Fruit fly (Drosophila melanogaster) whole organism, embryonic: ENCODE results near the gene CG11842.

Experiments used
- Ada2b ChIP-seq: fragments of 200-800 bp; sonication (Bioruptor generic); IDR thresholded peaks from 2 replicates; pipeline ENCODE4 v1.3.6; 2022; ENCODE audit warnings: missing biosample characterization, missing genetic modification characterization
- CG10431 ChIP-seq: fragments of 200-800 bp; sonication (Bioruptor generic); optimal IDR thresholded peaks from 3 replicates; lab custom pipeline; 2018; ENCODE audit warnings: missing biosample characterization, mild to moderate bottlenecking, missing genetic modification characterization
- CG10565 ChIP-seq: fragments of 200-800 bp; sonication (Bioruptor generic); optimal IDR thresholded peaks from 3 replicates; lab custom pipeline; 2016; ENCODE audit warnings: missing biosample characterization, mild to moderate bottlenecking, missing genetic modification characterization
- CG11560 ChIP-seq: fragments of 200-800 bp; sonication (Bioruptor generic); IDR thresholded peaks from 3 replicates; pipeline ENCODE4 v1.3.6; 2022; ENCODE audit warnings: missing biosample characterization, missing genetic modification characterization
- CG11695 ChIP-seq: fragments of 200-800 bp; sonication (Bioruptor generic); IDR thresholded peaks from 3 replicates; pipeline ENCODE4 v1.3.6; 2022; ENCODE audit warnings: missing biosample characterization, missing genetic modification characterization
- CG12155 ChIP-seq: fragments of 200-800 bp; sonication (Bioruptor generic); optimal IDR thresholded peaks from 3 replicates; lab custom pipeline; 2016; ENCODE audit warnings: missing biosample characterization, missing genetic modification characterization
- CG12769 ChIP-seq: fragments of 200-800 bp; sonication (Bioruptor generic); optimal IDR thresholded peaks from 2 replicates; lab custom pipeline; 2019; ENCODE audit warnings: missing biosample characterization, mild to moderate bottlenecking, missing genetic modification characterization, moderate library complexity
- CG12942 ChIP-seq: fragments of 200-800 bp; sonication (Bioruptor generic); optimal IDR thresholded peaks from 3 replicates; lab custom pipeline; 2016; ENCODE audit warnings: missing biosample characterization, missing genetic modification characterization
- CG13123 ChIP-seq: fragments of 200-800 bp; sonication (Bioruptor generic); optimal IDR thresholded peaks from 2 replicates; lab custom pipeline; 2016; ENCODE audit warnings: missing biosample characterization, missing genetic modification characterization
- CG15601 ChIP-seq: fragments of 200-800 bp; sonication (Bioruptor generic); optimal IDR thresholded peaks from 3 replicates; lab custom pipeline; 2019; ENCODE audit warnings: missing biosample characterization, mild to moderate bottlenecking, missing genetic modification characterization, moderate library complexity
- CG1792 ChIP-seq: fragments of 200-800 bp; sonication (Bioruptor generic); optimal IDR thresholded peaks from 2 replicates; lab custom pipeline; 2016; ENCODE audit warnings: missing biosample characterization, missing genetic modification characterization
- CG18262 ChIP-seq: fragments of 200-800 bp; optimal IDR thresholded peaks from 3 replicates; lab custom pipeline; 2019; ENCODE audit warnings: missing biosample characterization, mild to moderate bottlenecking, missing genetic modification characterization, moderate library complexity
- CG18599 ChIP-seq: fragments of 200-800 bp; sonication (Bioruptor generic); optimal IDR thresholded peaks from 3 replicates; lab custom pipeline; 2017; ENCODE audit warnings: missing biosample characterization, missing genetic modification characterization, mild to moderate bottlenecking, moderate library complexity, missing genetic modification reagents
- CG18764 ChIP-seq: fragments of 200-800 bp; sonication (Bioruptor generic); optimal IDR thresholded peaks from 3 replicates; lab custom pipeline; 2016; ENCODE audit warnings: missing biosample characterization, missing genetic modification characterization
- CG2712 ChIP-seq: fragments of 200-800 bp; optimal IDR thresholded peaks from 3 replicates; lab custom pipeline; 2019; ENCODE audit warnings: missing biosample characterization, mild to moderate bottlenecking, missing genetic modification characterization, moderate library complexity
- CG4617 ChIP-seq: fragments of 200-800 bp; sonication (Bioruptor generic); optimal IDR thresholded peaks from 3 replicates; lab custom pipeline; 2016; ENCODE audit warnings: missing biosample characterization, missing genetic modification characterization, borderline replicate concordance
- CG4820 ChIP-seq: fragments of 200-800 bp; sonication (Bioruptor generic); optimal IDR thresholded peaks from 3 replicates; lab custom pipeline; 2016; ENCODE audit warnings: missing biosample characterization, missing genetic modification characterization
- CG5180 ChIP-seq: fragments of 200-800 bp; sonication (Bioruptor generic); optimal IDR thresholded peaks from 3 replicates; lab custom pipeline; 2017; ENCODE audit warnings: missing biosample characterization, missing genetic modification characterization, mild to moderate bottlenecking, moderate library complexity, missing genetic modification reagents
- CG5953 ChIP-seq: fragments of 200-800 bp; sonication (Bioruptor generic); IDR thresholded peaks from 2 replicates; pipeline ENCODE4 v1.3.6; 2022; ENCODE audit warnings: missing biosample characterization, missing genetic modification characterization
- CG6272 ChIP-seq: fragments of 200-800 bp; sonication (Bioruptor generic); IDR thresholded peaks from 2 replicates; pipeline ENCODE4 v1.3.6; 2022; ENCODE audit warnings: missing biosample characterization, missing genetic modification characterization
- CG7271 ChIP-seq: fragments of 200-800 bp; sonication (Bioruptor generic); optimal IDR thresholded peaks from 2 replicates; lab custom pipeline; 2018; ENCODE audit warnings: missing biosample characterization, mild to moderate bottlenecking, missing genetic modification characterization, moderate library complexity
- CG8359 ChIP-seq: fragments of 200-800 bp; sonication (Bioruptor generic); optimal IDR thresholded peaks from 2 replicates; lab custom pipeline; 2017; ENCODE audit warnings: missing biosample characterization, mild to moderate bottlenecking, missing genetic modification characterization, borderline replicate concordance
- CG8388 ChIP-seq: fragments of 200-800 bp; sonication (Bioruptor generic); optimal IDR thresholded peaks from 2 replicates; lab custom pipeline; 2019; ENCODE audit warnings: missing biosample characterization, mild to moderate bottlenecking, missing genetic modification characterization, moderate library complexity
- CG9727 ChIP-seq: fragments of 200-800 bp; sonication (Bioruptor generic); optimal IDR thresholded peaks from 3 replicates; lab custom pipeline; 2017; ENCODE audit warnings: missing biosample characterization, mild to moderate bottlenecking, missing genetic modification characterization
- D ChIP-seq, 2 experiments: fragments of 200-800 bp in 1 of 2; fragments of >200 bp in 1 of 2; sonication (Bioruptor generic) in 1 of 2; optimal IDR thresholded peaks; 2 replicates in 1 of 2; 3 replicates in 1 of 2; lab custom pipeline; 2017; ENCODE audit warnings: mild to moderate bottlenecking in 1 of 2, missing biosample characterization in 1 of 2, missing genetic modification characterization in 1 of 2, missing genetic modification reagents in 1 of 2
- H15 ChIP-seq: fragments of 200-800 bp; sonication (Bioruptor generic); IDR thresholded peaks from 3 replicates; pipeline ENCODE4 v1.3.6; 2022; ENCODE audit warnings: missing biosample characterization, missing genetic modification characterization
- NC2α ChIP-seq: fragments of 200-800 bp; sonication (Bioruptor generic); optimal IDR thresholded peaks from 2 replicates; lab custom pipeline; 2016; ENCODE audit warnings: missing biosample characterization, missing genetic modification characterization
- Poxn ChIP-seq: fragments of 200-800 bp; sonication (Bioruptor generic); IDR thresholded peaks from 2 replicates; pipeline ENCODE4 v1.3.6; 2022; ENCODE audit warnings: missing biosample characterization, missing genetic modification characterization
- Sox100B ChIP-seq: fragments of 200-800 bp; sonication (Bioruptor generic); optimal IDR thresholded peaks from 3 replicates; lab custom pipeline; 2018; ENCODE audit warnings: missing biosample characterization, mild to moderate bottlenecking, missing genetic modification characterization
- Usf ChIP-seq: fragments of 200-800 bp; sonication (Bioruptor generic); optimal IDR thresholded peaks from 2 replicates; lab custom pipeline; 2017; ENCODE audit warnings: missing genotype, missing biosample characterization, missing genetic modification characterization
- amos ChIP-seq: fragments of 200-800 bp; sonication (Bioruptor generic); IDR thresholded peaks from 2 replicates; pipeline ENCODE4 v1.3.6; 2022; ENCODE audit warnings: missing biosample characterization, missing genetic modification characterization; ENCODE audit not compliant: partially characterized antibody
- bsh ChIP-seq, 2 experiments: fragments of 200-800 bp; sonication (Bioruptor generic); optimal IDR thresholded peaks; 2 replicates each; lab custom pipeline; 2017 to 2018; ENCODE audit warnings: mild to moderate bottlenecking in 2 of 2, missing biosample characterization in 2 of 2, missing genetic modification characterization in 2 of 2, moderate library complexity in 1 of 2
- chn ChIP-seq: fragments of 200-800 bp; sonication (Bioruptor generic); optimal IDR thresholded peaks from 2 replicates; lab custom pipeline; 2016; ENCODE audit warnings: missing biosample characterization, missing genetic modification characterization
- dm ChIP-seq: fragments of 200-800 bp; sonication (Bioruptor generic); optimal IDR thresholded peaks from 3 replicates; lab custom pipeline; 2016; ENCODE audit warnings: missing biosample characterization, missing genetic modification characterization
- dmrt11E ChIP-seq: fragments of 200-800 bp; sonication (Bioruptor generic); optimal IDR thresholded peaks from 3 replicates; lab custom pipeline; 2018; ENCODE audit warnings: missing biosample characterization, mild to moderate bottlenecking, missing genetic modification characterization, moderate library complexity
- dysf ChIP-seq: fragments of 200-800 bp; sonication (Bioruptor generic); IDR thresholded peaks from 3 replicates; pipeline ENCODE4 v1.3.6; 2022; ENCODE audit warnings: missing biosample characterization, missing genetic modification characterization
- fd3F ChIP-seq: fragments of 200-800 bp; sonication (Bioruptor generic); optimal IDR thresholded peaks from 2 replicates; lab custom pipeline; 2018; ENCODE audit warnings: missing biosample characterization, mild to moderate bottlenecking, missing genetic modification characterization, moderate library complexity
- fd96Cb ChIP-seq: fragments of 200-800 bp; sonication (Bioruptor generic); optimal IDR thresholded peaks from 2 replicates; lab custom pipeline; 2018; ENCODE audit warnings: missing biosample characterization, mild to moderate bottlenecking, missing genetic modification characterization, moderate library complexity
- gce ChIP-seq: fragments of 200-800 bp; sonication (Bioruptor generic); IDR thresholded peaks from 3 replicates; pipeline ENCODE4 v1.3.6; 2022; ENCODE audit warnings: missing biosample characterization, missing genetic modification characterization
- ken ChIP-seq: fragments of 200-800 bp; sonication (Bioruptor generic); IDR thresholded peaks from 3 replicates; pipeline ENCODE4 v1.3.6; 2022; ENCODE audit warnings: missing biosample characterization, missing genetic modification characterization
- lab ChIP-seq: fragments of 200-800 bp; sonication (Bioruptor generic); optimal IDR thresholded peaks from 3 replicates; lab custom pipeline; 2017; ENCODE audit warnings: missing biosample characterization, missing genetic modification characterization, mild to moderate bottlenecking, moderate library complexity, missing genetic modification reagents
- pfk ChIP-seq: fragments of 200-800 bp; sonication (Bioruptor generic); optimal IDR thresholded peaks from 2 replicates; lab custom pipeline; 2018; ENCODE audit warnings: missing biosample characterization, mild to moderate bottlenecking, missing genetic modification characterization, moderate library complexity
- phol ChIP-seq: fragments of 200-800 bp; sonication (Bioruptor generic); optimal IDR thresholded peaks from 3 replicates; lab custom pipeline; 2018; ENCODE audit warnings: missing biosample characterization, mild to moderate bottlenecking, missing genetic modification characterization, moderate library complexity
- psq ChIP-seq: fragments of 200-800 bp; sonication (Bioruptor generic); optimal IDR thresholded peaks from 2 replicates; lab custom pipeline; 2017; ENCODE audit warnings: missing biosample characterization, missing genetic modification characterization
- shn ChIP-seq: fragments of 200-800 bp; sonication (Bioruptor generic); optimal IDR thresholded peaks from 3 replicates; lab custom pipeline; 2016; ENCODE audit warnings: missing biosample characterization, missing genetic modification characterization
- stc ChIP-seq: fragments of 200-800 bp; sonication (Bioruptor generic); IDR thresholded peaks from 2 replicates; pipeline ENCODE4 v1.3.6; 2022; ENCODE audit warnings: missing biosample characterization, missing genetic modification characterization
- tgo ChIP-seq: fragments of 200-800 bp; sonication (Bioruptor generic); IDR thresholded peaks from 3 replicates; pipeline ENCODE4 v1.3.6; 2022; ENCODE audit warnings: missing biosample characterization, missing genetic modification characterization
- yki ChIP-seq: fragments of >200 bp; optimal IDR thresholded peaks from 3 replicates; lab custom pipeline; 2018

The CG11842 gene

dm6 chr3R:29088938-29089661 lies 36.6 kb downstream of the CG11842 start (continued):
- TF ChIP-seq CG18262 (tag; lab: Kevin White, UChicago) (peak; percentile 87), dmrt11E (tag; lab: Kevin White, UChicago) (peak; percentile 73), Poxn (GFP tag; lab: Robert Waterston, UW) (no peak), CG13123 (GFP tag; lab: Kevin White, UChicago) (peak; percentile 27), CG12942 (GFP tag; lab: Kevin White, UChicago) (peak; percentile 41), Sox100B (GFP tag; lab: Kevin White, UChicago) (peak; percentile 78), phol (tag; lab: Kevin White, UChicago) (peak; percentile 86), lab (GFP tag; lab: Kevin White, UChicago) (peak; percentile 78), fd3F (peak; percentile 56), CG7271 (no peak), NC2α (peak; percentile 16), dysf (peak; percentile 77), fd96Cb (tag; lab: Kevin White, UChicago) (peak; percentile 85), CG6272 (GFP tag; lab: Robert Waterston, UW) (no peak), CG8388 (GFP tag; lab: Kevin White, UChicago) (peak; percentile 78), CG10431 (GFP tag; lab: Kevin White, UChicago) (peak; percentile 2), CG18764 (GFP tag; lab: Kevin White, UChicago) (peak; percentile 63), yki (no peak), gce (0 out of 3 replicates have a peak, but pooled peaks have one; percentile 41), CG10565 (GFP tag; lab: Kevin White, UChicago) (no peak), CG11695 (peak; percentile 75; the same call in 2 of the 3 replicates), CG15601 (peak; percentile 45), CG4820 (GFP tag; lab: Kevin White, UChicago) (peak; percentile 70), CG9727 (GFP tag; lab: Kevin White, UChicago) (peak; percentile 76), CG8359 (peak; percentile 23), D (optimal IDR thresholded peaks at IDR 0.05; lab: Kevin White, UChicago) (no peak), D (GFP tag; optimal IDR thresholded peaks at IDR 0.05; lab: Kevin White, UChicago) (peak; percentile 82), Ada2b (GFP tag; lab: Robert Waterston, UW) (peak; percentile 27; the same call in 1 of the 2 replicates), amos (no peak), tgo (GFP tag; lab: Robert Waterston, UW) (peak; percentile 70), ken (GFP tag; lab: Robert Waterston, UW) (peak; percentile 46; the same call in 1 of the 3 replicates), dm (no peak), CG4617 (GFP tag; lab: Kevin White, UChicago) (no peak), pfk (GFP tag; lab: Kevin White, UChicago) (no peak), CG5180 (GFP tag; lab: Kevin White, UChicago) (peak; percentile 53), CG18599 (GFP tag; lab: Kevin White, UChicago) (peak; percentile 82), bsh (GFP tag; optimal IDR thresholded peaks at IDR 0.05; lab: Kevin White, UChicago) (peak; percentile 22 to 82), H15 (GFP tag; lab: Robert Waterston, UW) (peak; percentile 60), CG1792 (GFP tag; lab: Kevin White, UChicago) (no peak), stc (GFP tag; lab: Robert Waterston, UW) (peak; percentile 57), shn (GFP tag; lab: Kevin White, UChicago) (peak; percentile 52), chn (peak; percentile 74), CG12769 (tag; lab: Kevin White, UChicago) (peak; percentile 36), CG2712 (tag; lab: Kevin White, UChicago) (peak; percentile 88), psq (GFP tag; lab: Kevin White, UChicago) (no peak), CG5953 (0 out of 2 replicates have a peak, but pooled peaks have one; percentile 30), CG11560 (tag; lab: Robert Waterston, UW) (no peak), CG12155 (GFP tag; lab: Kevin White, UChicago) (peak; percentile 55), Usf (GFP tag; lab: Kevin White, UChicago) (peak; percentile 20)
